Fruit fly (Drosophila melanogaster): ENCODE measurements around the gene CG5866.
A peak's percentile ranks its signal among the peaks of the same experiment; 100 is the strongest.

The CG5866 gene

dm6 chr3R:17401289-17401752 is 14.2 kb upstream of the CG5866 start (continued):
- no peak for TF ChIP-seq gt (GFP tag; IDR thresholded peaks at IDR 0.05)
- no peak for TF ChIP-seq kah (GFP tag; optimal IDR thresholded peaks at IDR 0.05)
- TF ChIP-seq CG4730 (GFP tag; IDR thresholded peaks at IDR 0.05) = no peak
- no peak for TF ChIP-seq Poxn (GFP tag; IDR thresholded peaks at IDR 0.05)
- TF ChIP-seq NC2α (GFP tag; optimal IDR thresholded peaks at IDR 0.05) = no peak
- TF ChIP-seq CG11695 (GFP tag; IDR thresholded peaks at IDR 0.05) = 0 out of 3 replicates have a peak, but pooled peaks have one; percentile 44
- peak; percentile 43 for TF ChIP-seq CG10209 (GFP tag; optimal IDR thresholded peaks at IDR 0.05)
- TF ChIP-seq CG18476 (GFP tag; optimal IDR thresholded peaks at IDR 0.05) = peak; percentile 23
- TF ChIP-seq CG3065 (GFP tag; optimal IDR thresholded peaks at IDR 0.05) = no peak
- TF ChIP-seq ranshi (GFP tag; IDR thresholded peaks at IDR 0.05) = peak; percentile 62
- peak; percentile 76 for TF ChIP-seq grn (GFP tag; optimal IDR thresholded peaks at IDR 0.05)
- peak; percentile 45 for TF ChIP-seq Antp (GFP tag; optimal IDR thresholded peaks at IDR 0.05)
- peak; percentile 56 for TF ChIP-seq maf-S (GFP tag; optimal IDR thresholded peaks at IDR 0.05)
- no peak for TF ChIP-seq CG7928 (GFP tag; optimal IDR thresholded peaks at IDR 0.05)
- peak; percentile 43; the same call in 1 of the 2 replicates for TF ChIP-seq CG42726 (GFP tag; IDR thresholded peaks at IDR 0.05; ENCODE audit: partially characterized antibody)
- TF ChIP-seq sd (tag; optimal IDR thresholded peaks at IDR 0.05) = peak; percentile 24
- TF ChIP-seq CG6854 (GFP tag; optimal IDR thresholded peaks at IDR 0.05) = no peak
- TF ChIP-seq CG3847 (GFP tag; IDR thresholded peaks at IDR 0.05) = peak; percentile 40
- TF ChIP-seq CG15269 (tag; optimal IDR thresholded peaks at IDR 0.05) = peak; percentile 49
- peak; percentile 2 for TF ChIP-seq CG14710 (tag; optimal IDR thresholded peaks at IDR 0.05)
- peak; percentile 65 for TF ChIP-seq CG30403 (GFP tag; optimal IDR thresholded peaks at IDR 0.05)
- peak; percentile 78 for TF ChIP-seq mam (GFP tag; optimal IDR thresholded peaks at IDR 0.05)
- TF ChIP-seq seq (GFP tag; IDR thresholded peaks at IDR 0.05) = no peak
- no peak for TF ChIP-seq HLH3B (GFP tag; IDR thresholded peaks at IDR 0.05)
- TF ChIP-seq gcm (GFP tag; optimal IDR thresholded peaks at IDR 0.05) = no peak
- TF ChIP-seq Hr78 (GFP tag; optimal IDR thresholded peaks at IDR 0.05) = no peak
- peak; percentile 13 for TF ChIP-seq slou (GFP tag; optimal IDR thresholded peaks at IDR 0.05)
- no peak for TF ChIP-seq lov (optimal IDR thresholded peaks at IDR 0.05)
- TF ChIP-seq lov (GFP tag; IDR thresholded peaks at IDR 0.05) = no peak
- TF ChIP-seq cad (GFP tag; optimal IDR thresholded peaks at IDR 0.05) = no peak
- TF ChIP-seq CG16813 (GFP tag; IDR thresholded peaks at IDR 0.05; ENCODE audit: partially characterized antibody) = peak; percentile 80
- peak; percentile 4 for TF ChIP-seq CG33213 (GFP tag; optimal IDR thresholded peaks at IDR 0.05)
- peak; percentile 47 for TF ChIP-seq dmrt99B (tag; optimal IDR thresholded peaks at IDR 0.05)
- no peak for TF ChIP-seq aop (GFP tag; IDR thresholded peaks at IDR 0.05)
- TF ChIP-seq sob (GFP tag; IDR thresholded peaks at IDR 0.05) = 0 out of 2 replicates have a peak, but pooled peaks have one; percentile 43
- TF ChIP-seq CG6272 (GFP tag; IDR thresholded peaks at IDR 0.05) = peak; percentile 45; the same call in 1 of the 2 replicates
- TF ChIP-seq lbe (GFP tag; optimal IDR thresholded peaks at IDR 0.05) = peak; percentile 3
- TF ChIP-seq Hmx (GFP tag; optimal IDR thresholded peaks at IDR 0.05) = peak; percentile 8
- TF ChIP-seq CG1603 (tag; optimal IDR thresholded peaks at IDR 0.05) = peak; percentile 81
- no peak for TF ChIP-seq ro (GFP tag; IDR thresholded peaks at IDR 0.05)
- peak; percentile 91 for TF ChIP-seq Sry-δ (GFP tag; optimal IDR thresholded peaks at IDR 0.05)
- no peak for TF ChIP-seq CG11085 (GFP tag; IDR thresholded peaks at IDR 0.05)
- no peak for TF ChIP-seq gcm2 (GFP tag; optimal IDR thresholded peaks at IDR 0.05)
- peak; percentile 69 for TF ChIP-seq NfI (GFP tag; optimal IDR thresholded peaks at IDR 0.05)
- TF ChIP-seq CG10431 (GFP tag; optimal IDR thresholded peaks at IDR 0.05) = no peak
- peak; percentile 16 for TF ChIP-seq ewg (GFP tag; optimal IDR thresholded peaks at IDR 0.05)
- peak; percentile 33; the same call in 1 of the 2 replicates for TF ChIP-seq H2.0 (GFP tag; IDR thresholded peaks at IDR 0.05)
- TF ChIP-seq Ssrp (tag; optimal IDR thresholded peaks at IDR 0.05) = no peak
- peak; percentile 83 for TF ChIP-seq Med (GFP tag)
- TF ChIP-seq CG2712 (tag; optimal IDR thresholded peaks at IDR 0.05) = peak; percentile 52
- peak; percentile 81 for TF ChIP-seq ato (GFP tag; IDR thresholded peaks at IDR 0.05; ENCODE audit: partially characterized antibody)
